Fruit fly (Drosophila melanogaster): Measurements from ENCODE around the gene TBC1d7.

DNA sequence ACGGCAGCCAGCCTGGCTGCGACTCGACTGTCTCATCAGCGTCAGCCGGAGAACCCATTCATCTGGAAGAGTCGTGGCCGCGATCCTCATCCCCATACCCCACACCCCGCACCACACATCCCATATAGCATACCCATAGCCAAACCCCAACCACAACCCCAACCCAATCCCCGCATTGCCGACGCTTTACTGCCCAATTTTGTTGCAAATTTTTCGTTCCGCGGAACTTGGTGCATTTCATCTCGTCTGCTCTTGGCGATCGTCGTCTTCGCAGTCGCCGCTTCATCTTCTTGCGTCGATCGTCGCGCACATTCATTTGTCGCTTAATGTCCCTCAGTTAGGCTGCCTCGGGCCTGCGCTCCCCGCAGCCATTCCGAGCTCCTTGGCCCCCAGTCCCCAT lies 18.2 kb upstream of the TBC1d7 start:
- TF ChIP-seq CG8159 (tag; optimal IDR thresholded peaks at IDR 0.05) (no peak), Pif1B (GFP tag; optimal IDR thresholded peaks at IDR 0.05) (no peak), CG17806 (tag; optimal IDR thresholded peaks at IDR 0.05) (no peak)

Measured in whole organism, pupa.